Worm (Caenorhabditis elegans): ENCODE data around the gene Y57A10C.1.

Y57A10C.1 gene

DNA sequence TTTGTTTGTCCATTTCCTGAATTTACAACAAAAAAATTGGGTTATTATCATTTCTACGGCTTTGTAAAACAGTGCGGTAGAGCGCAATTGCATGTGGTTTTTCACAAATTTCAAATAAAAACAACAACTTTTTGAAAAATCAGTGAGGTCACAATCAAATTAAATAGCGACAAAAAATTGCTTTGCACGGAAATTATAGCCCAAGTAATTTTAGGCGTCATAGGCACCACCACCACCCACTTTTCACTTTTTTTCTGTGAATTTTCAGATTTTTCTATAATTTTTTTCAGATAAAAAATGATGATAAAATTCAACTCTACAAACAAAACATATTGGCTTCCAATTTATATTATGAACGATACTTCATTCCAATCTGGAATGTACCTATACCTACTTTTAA, 45.0 kb upstream of the Y57A10C.1 start, which contains the start of gene sre-38:
Gene sre-38, plus strand, starts transcription at position 301 of the 400 bp plus-strand sequence.
- no peak for TF ChIP-seq lir-3 (tag; optimal IDR thresholded peaks at IDR 0.05; ENCODE audit: poor library complexity)
- TF ChIP-seq C04F5.9 (tag; optimal IDR thresholded peaks at IDR 0.05) = no peak
- no peak for TF ChIP-seq pax-3 (tag; optimal IDR thresholded peaks at IDR 0.05)
- TF ChIP-seq egl-27 (tag; optimal IDR thresholded peaks at IDR 0.05) = no peak
- no peak for TF ChIP-seq nhr-12 (tag; optimal IDR thresholded peaks at IDR 0.05)
- TF ChIP-seq ztf-11 (tag; optimal IDR thresholded peaks at IDR 0.05) = no peak
- TF ChIP-seq ceh-63 (GFP tag; optimal IDR thresholded peaks at IDR 0.05) = no peak
- TF ChIP-seq tlp-1 (tag; optimal IDR thresholded peaks at IDR 0.05) = no peak
- TF ChIP-seq ceh-88 (GFP tag; IDR thresholded peaks at IDR 0.05) = no peak
- TF ChIP-seq mdl-1 (tag; optimal IDR thresholded peaks at IDR 0.05) = no peak
- TF ChIP-seq ces-1 (GFP tag; optimal IDR thresholded peaks at IDR 0.05) = no peak
- TF ChIP-seq ceh-8 (GFP tag; optimal IDR thresholded peaks at IDR 0.05) = no peak
- no peak for TF ChIP-seq alr-1 (tag; optimal IDR thresholded peaks at IDR 0.05; ENCODE audit: borderline replicate concordance)
- TF ChIP-seq sup-37 (GFP tag; optimal IDR thresholded peaks at IDR 0.05) = no peak
- TF ChIP-seq sox-4 (tag; optimal IDR thresholded peaks at IDR 0.05) = no peak

ce11 chrII:12456633-12457032, 44.3 kb upstream of the Y57A10C.1 start, which contains the start of gene sre-32:
sre-32 (minus strand) TSS chrII:12456733.
- no peak for TF ChIP-seq snu-23 (GFP tag; optimal IDR thresholded peaks at IDR 0.05)
- no peak for TF ChIP-seq ceh-82 (tag; optimal IDR thresholded peaks at IDR 0.05)
- no peak for TF ChIP-seq blmp-1 (tag; optimal IDR thresholded peaks at IDR 0.05)
- no peak for TF ChIP-seq unc-130 (tag; optimal IDR thresholded peaks at IDR 0.05)
- no peak for TF ChIP-seq nhr-90 (tag; optimal IDR thresholded peaks at IDR 0.05; ENCODE audit: poor library complexity)

ce11 chrII:12452754-12453352, 40.5 kb upstream of the Y57A10C.1 start, which contains the start of the genes sre-35 and sre-33:
sre-35 (minus strand) TSS chrII:12452854.
sre-33 (plus strand) TSS chrII:12453302.
- TF ChIP-seq elt-3 (tag; optimal IDR thresholded peaks at IDR 0.05) = no peak
- TF ChIP-seq irx-1 (tag; optimal IDR thresholded peaks at IDR 0.05) = no peak
- TF ChIP-seq blmp-1 (tag; optimal IDR thresholded peaks at IDR 0.05) = no peak
- no peak for TF ChIP-seq C34B4.2 (tag; optimal IDR thresholded peaks at IDR 0.05)
- no peak for TF ChIP-seq mab-9 (GFP tag; IDR thresholded peaks at IDR 0.05)
- no peak for TF ChIP-seq fkh-8 (tag; optimal IDR thresholded peaks at IDR 0.05)
- no peak for TF ChIP-seq fkh-4 (tag; optimal IDR thresholded peaks at IDR 0.05; ENCODE audit: borderline replicate concordance)
- no peak for TF ChIP-seq tbx-2 (tag; optimal IDR thresholded peaks at IDR 0.05)
- TF ChIP-seq aha-1 (tag; optimal IDR thresholded peaks at IDR 0.05) = no peak
- TF ChIP-seq C16A3.4 (tag; optimal IDR thresholded peaks at IDR 0.05) = no peak
- TF ChIP-seq nhr-71 (tag; optimal IDR thresholded peaks at IDR 0.05) = no peak
- no peak for TF ChIP-seq skn-1 (tag; optimal IDR thresholded peaks at IDR 0.05)
- no peak for TF ChIP-seq Y116A8C.19 (tag; optimal IDR thresholded peaks at IDR 0.05; ENCODE audit: borderline replicate concordance)
- no peak for TF ChIP-seq jun-1 (tag; optimal IDR thresholded peaks at IDR 0.05)
- no peak for TF ChIP-seq snpc-4 (tag; optimal IDR thresholded peaks at IDR 0.05)

DNA sequence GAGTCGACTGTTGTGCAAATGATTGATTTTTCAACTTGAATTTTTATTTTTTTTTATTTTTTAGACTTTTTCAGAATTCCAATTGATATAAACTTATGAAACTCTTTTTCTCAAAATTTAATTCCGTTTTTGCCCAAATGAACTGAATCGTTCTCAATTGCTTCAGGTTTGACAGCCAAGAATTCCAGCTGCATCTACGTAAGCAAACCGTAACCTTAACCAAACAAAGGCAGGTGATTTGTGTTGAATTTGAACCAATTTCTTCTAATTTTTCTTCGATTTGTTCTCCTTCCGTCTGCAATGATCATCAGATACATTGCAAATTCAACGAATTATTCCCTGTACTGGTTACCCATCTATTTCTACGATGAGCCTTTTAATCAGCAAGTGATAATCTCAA, 37.5 kb upstream of the Y57A10C.1 start, which contains the start of gene sre-34:
Gene sre-34, plus strand, starts transcription at position 301 of the 400 bp plus-strand sequence.
- TF ChIP-seq zag-1 (tag; optimal IDR thresholded peaks at IDR 0.05) (no peak), nhr-11 (tag; optimal IDR thresholded peaks at IDR 0.05) (no peak), jun-1 (tag; optimal IDR thresholded peaks at IDR 0.05) (no peak), C34B4.2 (tag; optimal IDR thresholded peaks at IDR 0.05) (no peak), pqm-1 (tag; optimal IDR thresholded peaks at IDR 0.05) (no peak), nhr-84 (tag; optimal IDR thresholded peaks at IDR 0.05) (no peak), dpl-1 (GFP tag; optimal IDR thresholded peaks at IDR 0.05) (no peak), nhr-47 (tag; optimal IDR thresholded peaks at IDR 0.05) (no peak), nhr-20 (tag; optimal IDR thresholded peaks at IDR 0.05) (no peak)
